Worm (Caenorhabditis elegans) whole organism, L3 larva: ENCODE data around the gene T08G5.2.
"Not testable (repeated sequence)": the region's sequence is repeated elsewhere in the genome, so short reads cannot be mapped to it uniquely, and the experiment has no call there.

Experiments
- ama-1 ChIP-seq: fragments of 150-350 bp; optimal IDR thresholded peaks from 2 replicates; lab custom pipeline; 2018
- ceh-16 ChIP-seq: sonication (generic microtip); optimal IDR thresholded peaks from 2 replicates; lab custom pipeline; 2017; ENCODE audit warnings: missing biosample characterization, missing genetic modification characterization
- elt-2 ChIP-seq: sonication (generic microtip); optimal IDR thresholded peaks from 2 replicates; lab custom pipeline; 2016; ENCODE audit warnings: missing genetic modification reagents, mild to moderate bottlenecking, missing genetic modification characterization, missing compliant biosample characterization
- fos-1 ChIP-seq: fragments of 150-350 bp; optimal IDR thresholded peaks from 2 replicates; lab custom pipeline; 2014; ENCODE audit warnings: missing biosample characterization, missing genetic modification characterization
- jun-1 ChIP-seq: fragments of 150-350 bp; optimal IDR thresholded peaks from 2 replicates; lab custom pipeline; 2014; ENCODE audit warnings: missing biosample characterization, missing genetic modification reagents, missing genetic modification characterization
- lsy-12 ChIP-seq: sonication (generic microtip); optimal IDR thresholded peaks from 2 replicates; lab custom pipeline; 2016; ENCODE audit warnings: mild to moderate bottlenecking, missing genetic modification characterization, missing compliant biosample characterization
- nhr-76 ChIP-seq: fragments of 150-350 bp; sonication (generic microtip); optimal IDR thresholded peaks from 5 replicates; lab custom pipeline; 2014; ENCODE audit warnings: missing biosample characterization, missing genetic modification characterization
- pqm-1 ChIP-seq: fragments of 150-350 bp; optimal IDR thresholded peaks from 2 replicates; lab custom pipeline; 2017; ENCODE audit warnings: missing biosample characterization, missing genetic modification characterization, inconsistent platforms
- skn-1 ChIP-seq: fragments of 150-350 bp; optimal IDR thresholded peaks from 2 replicates; lab custom pipeline; 2014; ENCODE audit warnings: missing biosample characterization, missing genetic modification characterization
- tbx-2 ChIP-seq: sonication (generic microtip); optimal IDR thresholded peaks from 2 replicates; lab custom pipeline; 2016; ENCODE audit warnings: mild to moderate bottlenecking, missing genetic modification characterization, missing compliant biosample characterization
- ztf-11 ChIP-seq: fragments of 150-350 bp; optimal IDR thresholded peaks from 2 replicates; lab custom pipeline; 2014; ENCODE audit warnings: missing biosample characterization, missing genetic modification characterization
- ztf-4 ChIP-seq: fragments of 150-350 bp; optimal IDR thresholded peaks from 2 replicates; lab custom pipeline; 2014; ENCODE audit warnings: missing biosample characterization, missing genetic modification characterization

DNA sequence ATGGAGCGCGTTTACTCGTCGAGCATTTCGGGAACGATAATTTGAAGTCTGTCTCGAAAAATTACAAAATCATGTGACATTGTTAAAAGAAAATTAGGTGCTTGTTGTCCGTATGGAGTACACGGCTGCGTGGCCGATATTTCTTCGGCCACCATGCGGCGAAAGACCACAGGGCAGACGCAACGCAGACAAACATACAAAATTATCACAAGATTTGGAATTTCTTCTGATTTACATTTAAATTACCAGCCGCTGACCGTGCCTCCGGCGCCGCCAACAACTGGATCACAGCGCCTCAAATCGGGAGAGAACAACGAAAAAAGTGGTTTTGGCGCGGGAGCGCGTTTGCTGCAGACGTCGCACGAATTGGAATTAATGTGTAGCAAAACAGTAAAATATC, 29.0 kb upstream of the T08G5.2 start:
- not testable (repeated sequence) for TF ChIP-seq ztf-11 (tag; lab: Kevin White, UChicago); fos-1 (tag; lab: Kevin White, UChicago); ama-1 (lab: Kevin White, UChicago); ceh-16 (tag; lab: Kevin White, UChicago)
- TF ChIP-seq elt-2 (tag; lab: Kevin White, UChicago) (peak; percentile 77), skn-1 (tag; lab: Kevin White, UChicago) (peak; percentile 18), nhr-76 (peak; percentile 10), lsy-12 (peak; percentile 94), ztf-4 (peak; percentile 28), pqm-1 (tag; lab: Kevin White, UChicago) (peak; percentile 65), tbx-2 (tag; lab: Kevin White, UChicago) (peak; percentile 90), jun-1 (tag; lab: Kevin White, UChicago) (peak; percentile 87)
